Worm (Caenorhabditis elegans) whole organism, midembryonic: ENCODE results near the gene C12D5.10.

Source experiments
- cog-1 ChIP-seq: sonication (generic microtip); optimal IDR thresholded peaks from 2 replicates; lab custom pipeline; 2016; ENCODE audit warnings: missing genetic modification characterization, missing compliant biosample characterization
- klf-2 ChIP-seq: fragments of 200-800 bp; sonication (Bioruptor generic); conservative IDR thresholded peaks from 2 replicates; pipeline ENCODE4 v1.3.6; 2022; ENCODE audit warnings: missing genetic modification reagents, missing genetic modification characterization, missing compliant biosample characterization
- tab-1 ChIP-seq: fragments of 200-800 bp; sonication (Bioruptor generic); IDR thresholded peaks from 2 replicates; pipeline ENCODE4 v1.3.6; 2022; ENCODE audit warnings: missing genetic modification characterization, missing compliant biosample characterization
- ztf-23 ChIP-seq: fragments of 200-800 bp; sonication (Bioruptor generic); IDR thresholded peaks from 2 replicates; pipeline ENCODE4 v1.3.6; 2022; ENCODE audit warnings: missing genetic modification reagents, missing genetic modification characterization, missing compliant biosample characterization

DNA sequence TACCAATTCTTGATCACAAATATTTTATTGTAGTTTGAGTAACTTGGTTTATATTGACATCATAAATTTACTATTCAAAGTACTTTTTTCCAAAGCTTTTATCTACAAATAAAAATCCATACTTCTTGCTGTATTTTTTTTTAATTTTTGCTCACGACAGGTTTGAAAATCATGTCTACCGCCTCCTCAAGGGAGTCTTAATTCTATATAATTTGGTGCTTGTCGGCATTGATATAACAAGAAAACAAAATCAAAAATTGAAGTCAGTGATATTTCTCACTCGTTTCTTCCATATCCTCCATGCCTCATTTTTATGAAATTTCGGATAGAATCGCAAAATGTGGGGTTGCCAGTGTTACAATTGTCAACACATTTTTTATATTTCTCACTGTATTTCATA, 47.8 kb downstream of the C12D5.10 start, which contains the start of gene str-47:
- TF ChIP-seq ztf-23 (GFP tag; lab: Robert Waterston, UW) (no peak), klf-2 (GFP tag; lab: Robert Waterston, UW) (no peak), cog-1 (tag; lab: Kevin White, UChicago) (no peak), tab-1 (no peak)
